Fruit fly (Drosophila melanogaster) whole organism, adult: ENCODE data around the gene EAChm.

Experiments
- CG11617 ChIP-seq: fragments of 200-800 bp; sonication (Bioruptor generic); optimal IDR thresholded peaks from 2 replicates; lab custom pipeline; 2017; ENCODE audit warnings: mild to moderate bottlenecking, missing biosample characterization, missing genetic modification reagents, missing genetic modification characterization
- CG12768 ChIP-seq: fragments of 200-800 bp; sonication (Bioruptor generic); optimal IDR thresholded peaks from 2 replicates; lab custom pipeline; 2017; ENCODE audit warnings: missing biosample characterization, missing genetic modification characterization, mild to moderate bottlenecking, moderate library complexity, missing genetic modification reagents
- CG14711 ChIP-seq: fragments of 200-800 bp; sonication (Bioruptor generic); optimal IDR thresholded peaks from 2 replicates; lab custom pipeline; 2018; ENCODE audit warnings: missing biosample characterization, mild to moderate bottlenecking, missing genetic modification characterization, moderate library complexity
- CG1620 ChIP-seq: fragments of 200-800 bp; sonication (Bioruptor generic); optimal IDR thresholded peaks from 2 replicates; lab custom pipeline; 2016; ENCODE audit warnings: missing biosample characterization, missing genetic modification characterization
- CG33017 ChIP-seq: fragments of 200-800 bp; sonication (Bioruptor generic); optimal IDR thresholded peaks from 2 replicates; lab custom pipeline; 2018; ENCODE audit warnings: missing biosample characterization, mild to moderate bottlenecking, missing genetic modification characterization, moderate library complexity
- CG5204 ChIP-seq: fragments of 200-800 bp; sonication (Bioruptor generic); optimal IDR thresholded peaks from 2 replicates; lab custom pipeline; 2016; ENCODE audit warnings: missing biosample characterization, missing genetic modification characterization
- CG7045 ChIP-seq: fragments of 200-800 bp; sonication (Bioruptor generic); optimal IDR thresholded peaks from 2 replicates; lab custom pipeline; 2017; ENCODE audit warnings: missing biosample characterization, mild to moderate bottlenecking, missing genetic modification characterization
- CG7101 ChIP-seq: fragments of 200-800 bp; sonication (Bioruptor generic); optimal IDR thresholded peaks from 2 replicates; lab custom pipeline; 2018; ENCODE audit warnings: missing biosample characterization, mild to moderate bottlenecking, missing genetic modification characterization, moderate library complexity
- Clk ChIP-seq: fragments of 200-800 bp; sonication (Bioruptor generic); optimal IDR thresholded peaks from 2 replicates; lab custom pipeline; 2017; ENCODE audit warnings: missing biosample characterization, missing genetic modification characterization
- Crg-1 ChIP-seq: fragments of 200-800 bp; sonication (Bioruptor generic); optimal IDR thresholded peaks from 2 replicates; lab custom pipeline; 2016; ENCODE audit warnings: missing biosample characterization, missing genetic modification characterization
- Hr96 ChIP-seq: fragments of 200-800 bp; sonication (Bioruptor generic); optimal IDR thresholded peaks from 2 replicates; lab custom pipeline; 2016; ENCODE audit warnings: missing biosample characterization, missing genetic modification characterization
- Mnt ChIP-seq: fragments of 200-800 bp; sonication (Bioruptor generic); optimal IDR thresholded peaks from 2 replicates; lab custom pipeline; 2016; ENCODE audit warnings: missing biosample characterization, mild to moderate bottlenecking, missing genetic modification characterization
- bab1 ChIP-seq: fragments of 200-800 bp; sonication (Bioruptor generic); optimal IDR thresholded peaks from 3 replicates; lab custom pipeline; 2019; ENCODE audit warnings: missing biosample characterization, mild to moderate bottlenecking, missing genetic modification characterization, moderate library complexity
- cic ChIP-seq: fragments of 200-800 bp; sonication (Bioruptor generic); optimal IDR thresholded peaks from 2 replicates; lab custom pipeline; 2017; ENCODE audit warnings: missing biosample characterization, mild to moderate bottlenecking, missing genetic modification characterization, moderate library complexity
- cnc ChIP-seq, 2 experiments: fragments of >200 bp; optimal IDR thresholded peaks; 2 replicates each; lab custom pipeline; 2017
- kay ChIP-seq: fragments of 200-800 bp; sonication (Bioruptor generic); peaks from one replicate; lab custom pipeline; 2016; ENCODE audit warnings: missing biosample characterization, missing genetic modification characterization, borderline replicate concordance
- ovo ChIP-seq: fragments of 200-800 bp; sonication (Bioruptor generic); optimal IDR thresholded peaks from 2 replicates; lab custom pipeline; 2016; ENCODE audit warnings: missing biosample characterization, missing genetic modification characterization
- pad ChIP-seq: fragments of 200-800 bp; sonication (Bioruptor generic); optimal IDR thresholded peaks from 3 replicates; lab custom pipeline; 2017; ENCODE audit warnings: missing biosample characterization, missing genetic modification characterization, mild to moderate bottlenecking, moderate library complexity, missing genetic modification reagents
- tj ChIP-seq: fragments of 200-800 bp; sonication (Bioruptor generic); optimal IDR thresholded peaks from 3 replicates; lab custom pipeline; 2017; ENCODE audit warnings: missing biosample characterization, mild to moderate bottlenecking, missing genetic modification characterization, moderate library complexity
- toe ChIP-seq: fragments of 200-800 bp; sonication (Bioruptor generic); optimal IDR thresholded peaks from 2 replicates; lab custom pipeline; 2016; ENCODE audit warnings: missing biosample characterization, missing genetic modification characterization

Gene EAChm

dm6 chr3L:15048091-15048490, 6.5 kb upstream of the EAChm start:
- TF ChIP-seq ovo (GFP tag; lab: Kevin White, UChicago) = no peak
- no peak for TF ChIP-seq CG14711
- no peak for TF ChIP-seq CG1620 (GFP tag; lab: Kevin White, UChicago)
- TF ChIP-seq CG33017 (tag; lab: Kevin White, UChicago) = no peak
- TF ChIP-seq CG7045 = no peak
- TF ChIP-seq Hr96 (GFP tag; lab: Kevin White, UChicago) = no peak
- TF ChIP-seq Clk (GFP tag; lab: Kevin White, UChicago) = no peak
- no peak for TF ChIP-seq pad (GFP tag; lab: Kevin White, UChicago)

- no peak for TF ChIP-seq Clk (GFP tag; lab: Kevin White, UChicago)
- no peak for TF ChIP-seq CG33017 (tag; lab: Kevin White, UChicago)
- TF ChIP-seq ovo (GFP tag; lab: Kevin White, UChicago) = no peak
- TF ChIP-seq CG7045 = no peak
- no peak for TF ChIP-seq Mnt (GFP tag; lab: Kevin White, UChicago)
- no peak for TF ChIP-seq CG1620 (GFP tag; lab: Kevin White, UChicago)
- no peak for TF ChIP-seq CG11617 (GFP tag; lab: Kevin White, UChicago)
- TF ChIP-seq CG12768 (GFP tag; lab: Kevin White, UChicago) = no peak
- TF ChIP-seq cic (GFP tag; lab: Kevin White, UChicago) = no peak
- no peak for TF ChIP-seq toe
- TF ChIP-seq pad (GFP tag; lab: Kevin White, UChicago) = no peak
These were observed 5.2 kb upstream of the EAChm start, which contains the start of gene CG43678 for dm6 chr3L:15049395-15049794. Gene CG43678 (minus strand): TSS chr3L:15049495.

dm6 chr3L:15050109-15050508, 4.5 kb upstream of the EAChm start, which contains the start of gene CG18581:
Gene CG18581 (minus strand): TSS chr3L:15050209.
- TF ChIP-seq Crg-1 (GFP tag; lab: Kevin White, UChicago) (no peak), kay (GFP tag; lab: Kevin White, UChicago) (no peak), toe (no peak), ovo (GFP tag; lab: Kevin White, UChicago) (no peak), cnc (optimal IDR thresholded peaks at IDR 0.05; lab: Kevin White, UChicago) (no peak), CG14711 (no peak), CG7045 (no peak), cic (GFP tag; lab: Kevin White, UChicago) (no peak), Mnt (GFP tag; lab: Kevin White, UChicago) (no peak), Hr96 (GFP tag; lab: Kevin White, UChicago) (no peak), tj (GFP tag; lab: Kevin White, UChicago) (no peak), CG7101 (tag; lab: Kevin White, UChicago) (no peak)

dm6 chr3L:15050706-15051105, 3.9 kb upstream of the EAChm start, which contains the start of gene CG12310:
Gene CG12310 (minus strand): TSS chr3L:15050806.
- TF ChIP-seq cic (GFP tag; lab: Kevin White, UChicago) = no peak
- no peak for TF ChIP-seq toe
- TF ChIP-seq Mnt (GFP tag; lab: Kevin White, UChicago) = no peak
- TF ChIP-seq CG14711 = no peak
- no peak for TF ChIP-seq bab1 (GFP tag; lab: Kevin White, UChicago)
- TF ChIP-seq CG1620 (GFP tag; lab: Kevin White, UChicago) = no peak
- no peak for TF ChIP-seq CG7101 (tag; lab: Kevin White, UChicago)
- TF ChIP-seq CG12768 (GFP tag; lab: Kevin White, UChicago) = no peak
- no peak for TF ChIP-seq CG33017 (tag; lab: Kevin White, UChicago)
- TF ChIP-seq Hr96 (GFP tag; lab: Kevin White, UChicago) = no peak
- TF ChIP-seq CG7045 = no peak
- no peak for TF ChIP-seq cnc (optimal IDR thresholded peaks at IDR 0.05; lab: Kevin White, UChicago)
- no peak for TF ChIP-seq pad (GFP tag; lab: Kevin White, UChicago)
- TF ChIP-seq Crg-1 (GFP tag; lab: Kevin White, UChicago) = no peak

DNA sequence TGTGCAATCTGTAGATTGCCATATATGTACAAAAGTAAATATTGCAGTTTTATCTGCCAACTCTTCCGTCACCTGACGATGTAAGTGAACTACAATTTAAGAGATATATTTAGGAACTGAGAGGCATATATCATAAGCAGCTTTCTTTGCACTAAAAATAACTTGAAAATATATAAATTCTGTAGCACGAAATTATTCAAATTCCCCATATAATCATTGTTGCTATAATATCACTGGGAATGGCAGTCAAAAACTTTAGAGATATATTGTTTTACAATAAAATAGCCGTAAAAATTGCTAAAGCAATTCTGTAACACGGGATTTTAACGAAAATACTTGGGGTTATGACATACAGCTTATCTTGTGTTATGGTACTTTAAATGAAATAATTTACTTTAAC, 3.3 kb upstream of the EAChm start, which contains the start of gene CG43679:
CG43679 (minus strand) TSS at position 101 of the 400 bp plus-strand sequence.
- TF ChIP-seq CG11617 (GFP tag; lab: Kevin White, UChicago) = no peak

dm6 chr3L:15052390-15052789, 2.2 kb upstream of the EAChm start, which contains the start of gene CG13461:
Gene CG13461 (minus strand): TSS chr3L:15052490.
- no peak for TF ChIP-seq cnc (optimal IDR thresholded peaks at IDR 0.05; lab: Kevin White, UChicago)
- no peak for TF ChIP-seq CG14711
- no peak for TF ChIP-seq CG1620 (GFP tag; lab: Kevin White, UChicago)
- no peak for TF ChIP-seq Clk (GFP tag; lab: Kevin White, UChicago)
- TF ChIP-seq CG5204 (GFP tag; lab: Kevin White, UChicago) = no peak
- no peak for TF ChIP-seq CG7045
- no peak for TF ChIP-seq CG11617 (GFP tag; lab: Kevin White, UChicago)
- TF ChIP-seq Crg-1 (GFP tag; lab: Kevin White, UChicago) = no peak
- no peak for TF ChIP-seq CG7101 (tag; lab: Kevin White, UChicago)
- no peak for TF ChIP-seq Mnt (GFP tag; lab: Kevin White, UChicago)
- no peak for TF ChIP-seq toe
- no peak for TF ChIP-seq kay (GFP tag; lab: Kevin White, UChicago)
- TF ChIP-seq CG33017 (tag; lab: Kevin White, UChicago) = no peak
- TF ChIP-seq CG12768 (GFP tag; lab: Kevin White, UChicago) = no peak
- no peak for TF ChIP-seq ovo (GFP tag; lab: Kevin White, UChicago)

- TF ChIP-seq kay (GFP tag; lab: Kevin White, UChicago) = no peak
- TF ChIP-seq CG11617 (GFP tag; lab: Kevin White, UChicago) = no peak
- no peak for TF ChIP-seq CG1620 (GFP tag; lab: Kevin White, UChicago)
- no peak for TF ChIP-seq Mnt (GFP tag; lab: Kevin White, UChicago)
- no peak for TF ChIP-seq CG7045
- no peak for TF ChIP-seq tj (GFP tag; lab: Kevin White, UChicago)
- TF ChIP-seq Crg-1 (GFP tag; lab: Kevin White, UChicago) = no peak
- TF ChIP-seq bab1 (GFP tag; lab: Kevin White, UChicago) = no peak
- TF ChIP-seq cic (GFP tag; lab: Kevin White, UChicago) = no peak
- no peak for TF ChIP-seq Hr96 (GFP tag; lab: Kevin White, UChicago)
- TF ChIP-seq toe = no peak
- no peak for TF ChIP-seq CG33017 (tag; lab: Kevin White, UChicago)
- TF ChIP-seq CG12768 (GFP tag; lab: Kevin White, UChicago) = no peak
These were observed 1.3 kb upstream of the EAChm start, which contains the start of gene CG43680 for dm6 chr3L:15053251-15053650. Gene CG43680 (minus strand): TSS chr3L:15053351.
